Worm (Caenorhabditis elegans) whole organism, L3 larva: Measurements from ENCODE around the gene K09E4.3.

Source experiments
- aly-2 ChIP-seq: fragments of 150-350 bp; optimal IDR thresholded peaks from 2 replicates; lab custom pipeline; 2014; ENCODE audit warnings: missing biosample characterization, missing genetic modification characterization
- ama-1 ChIP-seq: fragments of 150-350 bp; optimal IDR thresholded peaks from 2 replicates; lab custom pipeline; 2018
- fkh-10 ChIP-seq: sonication (generic microtip); optimal IDR thresholded peaks from 2 replicates; lab custom pipeline; 2017; ENCODE audit warnings: missing biosample characterization, missing genetic modification reagents, missing genetic modification characterization
- nhr-76 ChIP-seq: fragments of 150-350 bp; sonication (generic microtip); optimal IDR thresholded peaks from 5 replicates; lab custom pipeline; 2014; ENCODE audit warnings: missing biosample characterization, missing genetic modification characterization
- skn-1 ChIP-seq: fragments of 150-350 bp; optimal IDR thresholded peaks from 2 replicates; lab custom pipeline; 2014; ENCODE audit warnings: missing biosample characterization, missing genetic modification characterization
- snpc-4 ChIP-seq: fragments of 150-350 bp; optimal IDR thresholded peaks from 2 replicates; lab custom pipeline; 2014; ENCODE audit warnings: missing biosample characterization, missing genetic modification characterization
- tbx-2 ChIP-seq: sonication (generic microtip); optimal IDR thresholded peaks from 2 replicates; lab custom pipeline; 2016; ENCODE audit warnings: mild to moderate bottlenecking, missing genetic modification characterization, missing compliant biosample characterization
- unc-62 ChIP-seq: fragments of 150-350 bp; sonication (generic microtip); optimal IDR thresholded peaks from 4 replicates; lab custom pipeline; 2014; ENCODE audit warnings: missing biosample characterization, missing genetic modification reagents, missing genetic modification characterization
- zag-1 ChIP-seq: fragments of 150-350 bp; optimal IDR thresholded peaks from 2 replicates; lab custom pipeline; 2014; ENCODE audit warnings: missing biosample characterization, missing genetic modification characterization

DNA sequence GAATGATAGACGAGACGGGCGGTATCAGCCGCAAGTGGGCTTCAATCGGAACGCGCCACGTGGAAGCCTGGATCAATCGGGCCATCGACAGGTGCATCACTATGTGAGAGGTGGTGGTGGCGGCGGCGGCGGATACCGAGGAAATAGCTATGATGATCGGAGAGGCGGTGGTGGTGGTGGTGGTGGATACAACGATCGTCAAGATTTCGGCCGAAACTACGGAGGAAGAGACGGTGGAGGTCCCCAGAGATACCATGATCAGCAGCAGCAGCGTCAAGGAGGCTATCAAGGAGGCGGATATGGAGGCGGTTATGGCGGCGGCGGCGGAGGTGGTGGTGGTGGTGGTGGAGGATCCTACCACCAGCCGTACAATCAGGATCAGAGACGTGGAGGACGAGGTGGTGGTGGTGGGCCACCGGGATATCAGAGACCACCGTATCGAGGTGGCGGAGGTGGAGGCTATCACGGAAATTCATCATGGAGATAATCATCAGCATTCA is 38.7 kb upstream of the K09E4.3 start:
- TF ChIP-seq zag-1 (tag; lab: Kevin White, UChicago): no peak
- TF ChIP-seq fkh-10 (GFP tag; lab: Kevin White, UChicago): no peak
- TF ChIP-seq aly-2 (tag; lab: Kevin White, UChicago): no peak
- TF ChIP-seq tbx-2 (tag; lab: Kevin White, UChicago): no peak
- TF ChIP-seq skn-1 (tag; lab: Kevin White, UChicago): no peak
- no peak for TF ChIP-seq nhr-76
- no peak for TF ChIP-seq unc-62 (GFP tag; lab: Kevin White, UChicago)
- TF ChIP-seq ama-1: no peak
- TF ChIP-seq snpc-4 (tag; lab: Kevin White, UChicago): no peak
